Worm (Caenorhabditis elegans) whole organism, L3 larva: Measurements from ENCODE around the gene T24B8.7.

Experiments
- R02D3.7 ChIP-seq: fragments of 150-350 bp; optimal IDR thresholded peaks from 2 replicates; lab custom pipeline; 2014; ENCODE audit warnings: missing biosample characterization, missing genetic modification characterization
- aly-2 ChIP-seq: fragments of 150-350 bp; optimal IDR thresholded peaks from 2 replicates; lab custom pipeline; 2014; ENCODE audit warnings: missing biosample characterization, missing genetic modification characterization
- ceh-16 ChIP-seq: sonication (generic microtip); optimal IDR thresholded peaks from 2 replicates; lab custom pipeline; 2017; ENCODE audit warnings: missing biosample characterization, missing genetic modification characterization
- ceh-28 ChIP-seq: fragments of 150-350 bp; optimal IDR thresholded peaks from 2 replicates; lab custom pipeline; 2014; ENCODE audit warnings: missing biosample characterization, missing genetic modification reagents, missing genetic modification characterization
- ceh-82 ChIP-seq: fragments of 150-350 bp; optimal IDR thresholded peaks from 2 replicates; lab custom pipeline; 2014; ENCODE audit warnings: missing biosample characterization, missing genetic modification characterization
- egl-27 ChIP-seq: sonication (generic microtip); optimal IDR thresholded peaks from 4 replicates; lab custom pipeline; 2017; ENCODE audit warnings: missing biosample characterization, missing genetic modification reagents, missing genetic modification characterization
- egl-5 ChIP-seq: fragments of 150-350 bp; optimal IDR thresholded peaks from 2 replicates; lab custom pipeline; 2017; ENCODE audit warnings: missing biosample characterization, missing genetic modification reagents, missing genetic modification characterization, inconsistent platforms
- elt-2 ChIP-seq: sonication (generic microtip); optimal IDR thresholded peaks from 2 replicates; lab custom pipeline; 2016; ENCODE audit warnings: missing genetic modification reagents, mild to moderate bottlenecking, missing genetic modification characterization, missing compliant biosample characterization
- eor-1 ChIP-seq, 2 experiments: fragments of 150-350 bp; optimal IDR thresholded peaks; 2 replicates each; lab custom pipeline; 2014 to 2018; ENCODE audit warnings: missing biosample characterization in 2 of 2, missing genetic modification characterization in 2 of 2
- fkh-10 ChIP-seq: sonication (generic microtip); optimal IDR thresholded peaks from 2 replicates; lab custom pipeline; 2017; ENCODE audit warnings: missing biosample characterization, missing genetic modification reagents, missing genetic modification characterization
- fkh-2 ChIP-seq: fragments of 150-350 bp; optimal IDR thresholded peaks from 2 replicates; lab custom pipeline; 2014; ENCODE audit warnings: missing biosample characterization, missing genetic modification reagents, missing genetic modification characterization
- fos-1 ChIP-seq: fragments of 150-350 bp; optimal IDR thresholded peaks from 2 replicates; lab custom pipeline; 2014; ENCODE audit warnings: missing biosample characterization, missing genetic modification characterization
- hmg-11 ChIP-seq: sonication (generic microtip); optimal IDR thresholded peaks from 2 replicates; lab custom pipeline; 2016; ENCODE audit warnings: missing genetic modification characterization, missing compliant biosample characterization
- lin-15B ChIP-seq: fragments of 150-350 bp; optimal IDR thresholded peaks from 2 replicates; lab custom pipeline; 2014; ENCODE audit warnings: missing biosample characterization, missing genetic modification characterization
- mdl-1 ChIP-seq: fragments of 150-350 bp; optimal IDR thresholded peaks from 2 replicates; lab custom pipeline; 2014; ENCODE audit warnings: missing biosample characterization, missing genetic modification characterization
- mml-1 ChIP-seq: fragments of 150-350 bp; sonication (generic microtip); optimal IDR thresholded peaks from 3 replicates; lab custom pipeline; 2014; ENCODE audit warnings: missing biosample characterization, missing genetic modification characterization
- nfya-1 ChIP-seq: sonication (generic microtip); optimal IDR thresholded peaks from 2 replicates; lab custom pipeline; 2017; ENCODE audit warnings: missing genetic modification characterization, mild to moderate bottlenecking, missing compliant biosample characterization, antibody characterized with exemption, moderate library complexity; ENCODE audit not compliant: insufficient read depth
- nhr-11 ChIP-seq: fragments of 150-350 bp; optimal IDR thresholded peaks from 2 replicates; lab custom pipeline; 2014; ENCODE audit warnings: missing biosample characterization, missing genetic modification characterization
- nhr-12 ChIP-seq: fragments of 150-350 bp; optimal IDR thresholded peaks from 2 replicates; lab custom pipeline; 2014; ENCODE audit warnings: missing biosample characterization, missing genetic modification characterization
- nhr-23 ChIP-seq: fragments of 150-350 bp; optimal IDR thresholded peaks from 2 replicates; lab custom pipeline; 2014; ENCODE audit warnings: missing biosample characterization, missing genetic modification reagents, missing genetic modification characterization
- nhr-25 ChIP-seq: sonication (generic microtip); optimal IDR thresholded peaks from 2 replicates; lab custom pipeline; 2017; ENCODE audit warnings: missing biosample characterization, missing genetic modification characterization
- nhr-28 ChIP-seq: fragments of 150-350 bp; optimal IDR thresholded peaks from 2 replicates; lab custom pipeline; 2014; ENCODE audit warnings: missing biosample characterization, missing genetic modification characterization
- nhr-43 ChIP-seq: sonication (generic microtip); optimal IDR thresholded peaks from 2 replicates; lab custom pipeline; 2016; ENCODE audit warnings: mild to moderate bottlenecking, missing genetic modification characterization, missing compliant biosample characterization; ENCODE audit not compliant: poor library complexity, severe bottlenecking
- nhr-77 ChIP-seq: fragments of 150-350 bp; optimal IDR thresholded peaks from 2 replicates; lab custom pipeline; 2014; ENCODE audit warnings: missing biosample characterization, missing genetic modification characterization
- pha-4 ChIP-seq: fragments of 150-350 bp; optimal IDR thresholded peaks from 2 replicates; lab custom pipeline; 2014; ENCODE audit warnings: missing biosample characterization, missing genetic modification reagents, missing genetic modification characterization
- pqm-1 ChIP-seq: fragments of 150-350 bp; optimal IDR thresholded peaks from 2 replicates; lab custom pipeline; 2017; ENCODE audit warnings: missing biosample characterization, missing genetic modification characterization, inconsistent platforms
- skn-1 ChIP-seq: fragments of 150-350 bp; optimal IDR thresholded peaks from 2 replicates; lab custom pipeline; 2014; ENCODE audit warnings: missing biosample characterization, missing genetic modification characterization
- snpc-4 ChIP-seq: fragments of 150-350 bp; optimal IDR thresholded peaks from 2 replicates; lab custom pipeline; 2014; ENCODE audit warnings: missing biosample characterization, missing genetic modification characterization
- tbx-2 ChIP-seq: sonication (generic microtip); optimal IDR thresholded peaks from 2 replicates; lab custom pipeline; 2016; ENCODE audit warnings: mild to moderate bottlenecking, missing genetic modification characterization, missing compliant biosample characterization
- unc-62 ChIP-seq: fragments of 150-350 bp; sonication (generic microtip); optimal IDR thresholded peaks from 4 replicates; lab custom pipeline; 2014; ENCODE audit warnings: missing biosample characterization, missing genetic modification reagents, missing genetic modification characterization
- ztf-11 ChIP-seq: fragments of 150-350 bp; optimal IDR thresholded peaks from 2 replicates; lab custom pipeline; 2014; ENCODE audit warnings: missing biosample characterization, missing genetic modification characterization
- ztf-4 ChIP-seq: fragments of 150-350 bp; optimal IDR thresholded peaks from 2 replicates; lab custom pipeline; 2014; ENCODE audit warnings: missing biosample characterization, missing genetic modification characterization

T24B8.7 gene

DNA sequence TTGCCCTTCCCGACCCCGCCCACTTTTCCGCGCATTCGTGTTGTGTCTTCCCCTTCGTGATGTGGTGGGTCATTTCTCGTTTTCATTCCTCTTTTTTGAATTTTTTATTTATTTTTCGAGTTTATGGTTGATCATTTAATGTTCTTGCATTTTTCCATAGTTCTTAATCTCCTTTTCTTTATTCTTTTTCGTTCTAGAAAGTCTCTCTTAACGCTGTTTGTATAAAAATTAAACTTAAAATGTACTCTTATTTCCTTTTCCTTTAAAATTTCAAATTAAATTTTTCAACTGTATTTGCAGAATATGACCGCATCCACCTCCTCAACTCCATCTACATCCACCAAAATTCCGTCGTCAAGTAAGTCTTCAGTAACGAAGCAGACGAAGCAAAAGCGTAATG, 32.8 kb upstream of the T24B8.7 start, which contains the start of gene hlh-3:
TSS of gene hlh-3 (plus strand) at position 301 of the 400 bp plus-strand sequence.
- TF ChIP-seq pqm-1 = no peak
- no peak for TF ChIP-seq R02D3.7 (tag; lab: Kevin White, UChicago)
- TF ChIP-seq egl-5 (tag; lab: Kevin White, UChicago) = no peak
- TF ChIP-seq ceh-28 = no peak
- TF ChIP-seq nhr-43 = no peak
- no peak for TF ChIP-seq skn-1
- no peak for TF ChIP-seq nfya-1 (tag; lab: Kevin White, UChicago)
- TF ChIP-seq eor-1 (tag; optimal IDR thresholded peaks at IDR 0.05; lab: Kevin White, UChicago) = no peak
- no peak for TF ChIP-seq fos-1 (tag; lab: Kevin White, UChicago)
- TF ChIP-seq nhr-28 (tag; lab: Kevin White, UChicago) = no peak
- TF ChIP-seq mdl-1 = no peak
- no peak for TF ChIP-seq ceh-82 (tag; lab: Kevin White, UChicago)
- TF ChIP-seq ztf-4 (tag; lab: Kevin White, UChicago) = no peak
- TF ChIP-seq nhr-77 (tag; lab: Kevin White, UChicago) = no peak
- TF ChIP-seq mml-1 (tag; lab: Kevin White, UChicago) = no peak
- no peak for TF ChIP-seq fkh-2 (tag; lab: Kevin White, UChicago)
- TF ChIP-seq fkh-10 (GFP tag; lab: Kevin White, UChicago) = no peak

DNA sequence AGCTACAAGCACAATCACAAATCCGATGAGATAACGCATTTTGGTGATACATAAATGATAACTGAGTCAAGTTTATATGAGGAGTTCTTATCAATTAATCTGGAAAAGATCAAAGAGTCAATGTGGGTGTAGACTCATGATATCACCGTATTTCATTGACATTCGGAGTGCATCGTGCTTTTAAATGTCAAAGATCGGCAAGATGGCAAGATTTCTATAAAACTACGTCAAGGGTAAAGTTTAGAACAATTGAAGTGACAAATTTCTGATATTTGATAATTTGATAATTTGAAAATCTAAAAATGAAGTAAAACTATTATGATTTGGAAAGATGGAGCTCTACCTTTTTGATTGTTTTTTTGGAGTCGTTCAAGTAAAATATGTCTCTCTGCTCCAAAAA, 29.6 kb upstream of the T24B8.7 start, which contains the start of gene sysm-1:
TSS of gene sysm-1 (minus strand) at position 101 of the 400 bp plus-strand sequence.
- TF ChIP-seq elt-2 (tag; lab: Kevin White, UChicago) (peak; percentile 27), eor-1 (tag; optimal IDR thresholded peaks at IDR 0.05; lab: Kevin White, UChicago) (no peak), unc-62 (no peak), ceh-16 (tag; lab: Kevin White, UChicago) (no peak)

DNA sequence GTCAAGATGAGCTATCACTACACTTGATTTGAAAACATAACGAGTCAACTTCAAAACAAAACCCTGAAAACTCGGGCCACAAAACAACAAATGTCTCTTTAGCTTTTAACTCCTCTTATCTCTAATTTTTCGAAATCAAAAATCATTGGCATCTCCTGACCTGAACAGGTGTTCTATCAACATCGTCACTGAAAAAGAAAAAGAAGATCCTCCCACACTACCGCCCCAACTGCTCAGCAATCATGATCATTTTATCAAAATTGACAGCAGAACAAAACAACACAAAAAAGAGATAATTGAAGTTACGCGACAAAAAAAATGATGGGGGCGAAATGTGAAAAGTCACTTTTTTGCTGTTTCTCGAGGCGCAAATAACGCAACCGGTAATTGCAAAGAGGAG, 24.9 kb upstream of the T24B8.7 start:
- TF ChIP-seq nhr-28 (tag; lab: Kevin White, UChicago) = no peak
- peak; percentile 11 for TF ChIP-seq nfya-1 (tag; lab: Kevin White, UChicago)
- TF ChIP-seq elt-2 (tag; lab: Kevin White, UChicago) = no peak
- TF ChIP-seq fkh-2 (tag; lab: Kevin White, UChicago) = no peak
- TF ChIP-seq, all 47 proteins: peak for 1

DNA sequence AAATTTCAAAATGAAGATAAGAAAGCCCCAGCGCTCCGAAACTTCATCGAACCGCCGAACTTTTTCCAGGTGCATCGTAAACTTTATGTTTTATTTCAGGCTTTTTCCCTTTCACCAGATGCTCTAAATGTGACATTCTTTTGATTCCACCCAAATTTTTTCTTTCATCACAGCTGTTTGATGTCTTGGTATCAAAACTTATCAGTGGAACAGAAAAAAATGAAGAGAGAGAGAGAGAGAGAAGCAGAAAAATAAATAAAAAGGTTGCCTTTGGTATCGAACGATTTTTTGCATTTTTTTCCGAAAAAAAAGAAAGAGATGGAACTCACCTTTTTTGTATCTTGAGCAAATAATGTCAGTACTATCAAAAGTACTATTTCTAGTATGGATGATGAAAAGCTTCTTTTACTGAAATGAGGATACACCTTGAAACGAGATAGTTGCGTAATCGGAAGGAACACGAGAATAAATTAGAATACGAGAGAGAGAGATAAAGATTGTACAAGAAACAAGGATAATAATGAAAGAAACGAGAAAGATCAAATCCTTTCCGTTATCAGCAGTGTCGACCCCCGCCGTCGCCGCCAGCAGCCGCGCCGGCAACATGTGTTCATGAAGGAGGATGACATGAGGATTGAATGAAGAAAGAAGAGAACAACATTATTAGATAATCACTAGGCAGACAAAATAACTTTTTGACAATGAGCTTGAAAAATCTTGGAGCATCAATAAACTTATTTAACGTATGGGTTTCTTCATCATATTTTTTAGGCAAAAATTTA, 22.8 kb upstream of the T24B8.7 start:
- peak; percentile 60 for TF ChIP-seq pha-4 (tag; lab: Kevin White, UChicago)
- TF ChIP-seq nhr-12 = no peak
- TF ChIP-seq aly-2 (tag; lab: Kevin White, UChicago) = no peak
- peak; percentile 41 for TF ChIP-seq elt-2 (tag; lab: Kevin White, UChicago)
- no peak for TF ChIP-seq ztf-11 (tag; lab: Kevin White, UChicago)

DNA sequence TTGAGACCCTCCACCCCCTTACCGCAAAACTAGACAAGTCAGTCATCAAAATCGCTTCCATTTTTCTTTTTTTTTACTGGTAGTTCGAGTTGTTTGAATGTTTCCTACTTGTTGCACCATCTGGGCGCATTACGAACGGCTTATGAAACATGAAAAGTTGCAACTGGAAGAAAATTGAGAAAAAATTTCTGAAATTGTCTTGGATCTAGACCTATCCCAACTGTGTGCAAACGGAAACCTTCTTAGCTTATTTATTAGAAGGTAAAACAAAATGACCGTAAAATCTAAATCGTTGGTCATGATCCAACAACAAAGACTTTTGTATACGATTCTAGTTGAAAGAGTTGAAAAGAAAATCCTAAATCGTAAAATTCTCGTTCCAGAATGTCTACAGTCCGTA, 21.0 kb upstream of the T24B8.7 start:
- TF ChIP-seq elt-2 (tag; lab: Kevin White, UChicago) (no peak), lin-15B (tag; lab: Kevin White, UChicago) (no peak), fkh-10 (GFP tag; lab: Kevin White, UChicago) (no peak), tbx-2 (tag; lab: Kevin White, UChicago) (no peak), R02D3.7 (tag; lab: Kevin White, UChicago) (no peak), aly-2 (tag; lab: Kevin White, UChicago) (no peak), nhr-11 (tag; lab: Kevin White, UChicago) (no peak), pha-4 (tag; lab: Kevin White, UChicago) (no peak), hmg-11 (tag; lab: Kevin White, UChicago) (no peak), ceh-82 (tag; lab: Kevin White, UChicago) (no peak)

DNA sequence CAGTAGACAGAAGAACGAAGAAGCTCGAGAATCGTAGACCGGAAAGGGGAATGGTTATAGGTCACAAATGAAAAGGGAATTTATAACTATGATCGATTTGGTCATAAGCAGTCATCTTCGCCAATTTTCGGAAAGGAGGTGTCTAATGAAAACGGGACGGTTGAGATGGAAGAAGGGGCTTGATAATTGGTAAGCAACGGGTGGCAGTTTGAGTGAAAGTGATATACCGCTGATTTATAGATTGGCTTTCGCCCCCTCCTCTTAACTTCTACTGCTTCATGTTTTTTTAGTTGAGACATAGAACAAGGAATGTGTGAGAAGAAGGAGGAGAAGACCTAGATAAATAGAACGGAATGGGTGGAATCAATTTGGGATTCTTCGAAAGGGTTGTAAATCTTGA, 19.3 kb upstream of the T24B8.7 start:
- TF ChIP-seq mdl-1 = no peak
- no peak for TF ChIP-seq snpc-4 (tag; lab: Kevin White, UChicago)
- TF ChIP-seq tbx-2 (tag; lab: Kevin White, UChicago) = no peak
- TF ChIP-seq nhr-11 (tag; lab: Kevin White, UChicago) = no peak
- no peak for TF ChIP-seq ztf-11 (tag; lab: Kevin White, UChicago)
- no peak for TF ChIP-seq nhr-23 (tag; lab: Kevin White, UChicago)
- TF ChIP-seq unc-62 = no peak
- no peak for TF ChIP-seq egl-27 (tag; lab: Kevin White, UChicago)
- no peak for TF ChIP-seq fkh-10 (GFP tag; lab: Kevin White, UChicago)
- no peak for TF ChIP-seq nhr-43
- no peak for TF ChIP-seq nhr-25 (tag; lab: Kevin White, UChicago)
- no peak for TF ChIP-seq lin-15B (tag; lab: Kevin White, UChicago)
- TF ChIP-seq, all 47 proteins: peak for 0
